Worm (Caenorhabditis elegans) whole organism, mixed stage, embryonic: ENCODE results near the gene F36G3.3.
A peak's percentile ranks its signal among the peaks of the same experiment; 100 is the strongest.

Experiments used
- M03D4.4 ChIP-seq: sonication (generic microtip); optimal IDR thresholded peaks from 2 replicates; lab custom pipeline; 2017; ENCODE audit warnings: mild to moderate bottlenecking, missing genetic modification characterization, missing compliant biosample characterization
- bed-3 ChIP-seq: fragments of 200-800 bp; sonication (Bioruptor generic); optimal IDR thresholded peaks from 3 replicates; lab custom pipeline; 2018; ENCODE audit warnings: mild to moderate bottlenecking, missing genetic modification characterization, moderate library complexity, missing compliant biosample characterization
- blmp-1 ChIP-seq: fragments of 150-350 bp; optimal IDR thresholded peaks from 2 replicates; lab custom pipeline; 2014; ENCODE audit warnings: missing biosample characterization, missing genetic modification characterization
- ceh-39 ChIP-seq: fragments of 150-350 bp; optimal IDR thresholded peaks from 2 replicates; lab custom pipeline; 2014; ENCODE audit warnings: missing biosample characterization, missing genetic modification characterization
- ceh-83 ChIP-seq: fragments of 200-800 bp; sonication (Bioruptor generic); optimal IDR thresholded peaks from 2 replicates; lab custom pipeline; 2018; ENCODE audit warnings: mild to moderate bottlenecking, missing genetic modification characterization, missing compliant biosample characterization
- ces-1 ChIP-seq: fragments of 150-350 bp; optimal IDR thresholded peaks from 2 replicates; lab custom pipeline; 2014; ENCODE audit warnings: missing biosample characterization, missing genetic modification reagents, missing genetic modification characterization
- cnd-1 ChIP-seq: fragments of 200-800 bp; sonication (Bioruptor generic); optimal IDR thresholded peaks from 2 replicates; lab custom pipeline; 2018; ENCODE audit warnings: mild to moderate bottlenecking, missing genetic modification characterization, missing compliant biosample characterization
- drap-1 ChIP-seq: fragments of 200-800 bp; sonication (Bioruptor generic); optimal IDR thresholded peaks from 3 replicates; lab custom pipeline; 2018; ENCODE audit warnings: mild to moderate bottlenecking, missing genetic modification characterization, missing compliant biosample characterization
- elt-1 ChIP-seq: sonication (generic microtip); optimal IDR thresholded peaks from 2 replicates; lab custom pipeline; 2017; ENCODE audit warnings: missing genetic modification characterization, mild to moderate bottlenecking, missing compliant biosample characterization, antibody characterized with exemption, moderate library complexity, borderline replicate concordance; ENCODE audit not compliant: insufficient read depth
- elt-3 ChIP-seq: fragments of 150-350 bp; optimal IDR thresholded peaks from 2 replicates; lab custom pipeline; 2014; ENCODE audit warnings: missing biosample characterization, missing genetic modification characterization
- flh-1 ChIP-seq: fragments of 200-800 bp; sonication (Bioruptor generic); optimal IDR thresholded peaks from 2 replicates; lab custom pipeline; 2018; ENCODE audit warnings: mild to moderate bottlenecking, missing genetic modification characterization, moderate library complexity, missing compliant biosample characterization
- ham-2 ChIP-seq: fragments of 200-800 bp; sonication (Bioruptor generic); optimal IDR thresholded peaks from 2 replicates; lab custom pipeline; 2018; ENCODE audit warnings: mild to moderate bottlenecking, missing genetic modification characterization, missing compliant biosample characterization
- hlh-1 ChIP-seq: fragments of 150-350 bp; optimal IDR thresholded peaks from 2 replicates; lab custom pipeline; 2014; ENCODE audit warnings: missing biosample characterization, missing genetic modification reagents, missing genetic modification characterization
- lin-13 ChIP-seq: fragments of 150-350 bp; optimal IDR thresholded peaks from 2 replicates; lab custom pipeline; 2014; ENCODE audit warnings: missing biosample characterization, missing genetic modification characterization
- lsy-2 ChIP-seq: fragments of 150-350 bp; optimal IDR thresholded peaks from 2 replicates; lab custom pipeline; 2014; ENCODE audit warnings: missing biosample characterization, missing genetic modification characterization
- mep-1 ChIP-seq: fragments of 150-350 bp; optimal IDR thresholded peaks from 2 replicates; lab custom pipeline; 2017; ENCODE audit warnings: missing biosample characterization, missing genetic modification reagents, missing genetic modification characterization, inconsistent platforms
- mls-2 ChIP-seq: sonication (generic microtip); optimal IDR thresholded peaks from 2 replicates; lab custom pipeline; 2016; ENCODE audit warnings: mild to moderate bottlenecking, missing genetic modification characterization, moderate library complexity, missing compliant biosample characterization
- nhr-12 ChIP-seq: fragments of 150-350 bp; optimal IDR thresholded peaks from 2 replicates; lab custom pipeline; 2014; ENCODE audit warnings: missing biosample characterization, missing genetic modification characterization
- nhr-2 ChIP-seq: fragments of 150-350 bp; optimal IDR thresholded peaks from 2 replicates; lab custom pipeline; 2014; ENCODE audit warnings: missing biosample characterization, missing genetic modification characterization
- nhr-237 ChIP-seq: fragments of 150-350 bp; optimal IDR thresholded peaks from 2 replicates; lab custom pipeline; 2014; ENCODE audit warnings: missing biosample characterization, missing genetic modification characterization
- nhr-28 ChIP-seq: fragments of 150-350 bp; optimal IDR thresholded peaks from 2 replicates; lab custom pipeline; 2014; ENCODE audit warnings: missing biosample characterization, missing genetic modification characterization
- nhr-76 ChIP-seq: sonication (generic microtip); optimal IDR thresholded peaks from 2 replicates; lab custom pipeline; 2017; ENCODE audit warnings: missing biosample characterization, missing genetic modification characterization
- pha-4 ChIP-seq: fragments of 150-350 bp; optimal IDR thresholded peaks from 2 replicates; lab custom pipeline; 2018; ENCODE audit warnings: missing biosample characterization, missing genetic modification reagents, missing genetic modification characterization
- snpc-4 ChIP-seq: fragments of 150-350 bp; optimal IDR thresholded peaks from 2 replicates; lab custom pipeline; 2014; ENCODE audit warnings: missing biosample characterization, missing genetic modification characterization
- sptf-1 ChIP-seq: sonication (generic microtip); optimal IDR thresholded peaks from 2 replicates; lab custom pipeline; 2017; ENCODE audit warnings: mild to moderate bottlenecking, missing genetic modification characterization, moderate library complexity, missing compliant biosample characterization
- tbx-8 ChIP-seq: fragments of 200-800 bp; sonication (Bioruptor generic); optimal IDR thresholded peaks from 2 replicates; lab custom pipeline; 2018; ENCODE audit warnings: mild to moderate bottlenecking, missing genetic modification characterization, moderate library complexity, missing compliant biosample characterization
- unc-120 ChIP-seq: sonication (generic microtip); optimal IDR thresholded peaks from 2 replicates; lab custom pipeline; 2017; ENCODE audit warnings: missing genetic modification characterization, missing compliant biosample characterization; ENCODE audit not compliant: poor library complexity, severe bottlenecking
- unc-39 ChIP-seq: fragments of 150-350 bp; optimal IDR thresholded peaks from 2 replicates; lab custom pipeline; 2014; ENCODE audit warnings: missing biosample characterization, missing genetic modification characterization
- unc-62 ChIP-seq: fragments of 150-350 bp; optimal IDR thresholded peaks from 2 replicates; lab custom pipeline; 2014; ENCODE audit warnings: missing biosample characterization, missing genetic modification reagents, missing genetic modification characterization
- zip-8 ChIP-seq: fragments of 150-350 bp; optimal IDR thresholded peaks from 2 replicates; lab custom pipeline; 2014; ENCODE audit warnings: missing biosample characterization, missing genetic modification characterization
- ztf-11 ChIP-seq: fragments of 150-350 bp; optimal IDR thresholded peaks from 2 replicates; lab custom pipeline; 2014; ENCODE audit warnings: missing biosample characterization, missing genetic modification characterization

The F36G3.3 gene

DNA sequence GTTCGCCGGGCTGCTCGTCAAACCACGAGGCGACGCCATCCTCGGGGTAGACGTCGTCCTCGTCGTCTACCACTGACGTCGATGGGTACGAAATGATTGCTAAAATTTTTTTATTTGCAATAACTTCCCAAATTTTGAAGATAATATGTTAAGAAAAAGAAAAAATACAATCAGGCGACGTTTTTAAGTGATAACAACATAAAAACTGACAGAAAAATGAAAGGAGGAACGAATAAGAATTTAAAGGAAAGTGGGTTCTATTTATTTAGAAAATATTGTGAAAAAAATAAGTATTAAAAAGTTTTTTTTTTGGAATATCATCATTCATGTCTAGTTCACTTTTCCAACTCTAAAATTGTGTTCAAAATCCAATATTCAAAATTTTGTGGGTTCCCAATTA lies 23.5 kb downstream of the F36G3.3 start, which contains the start of gene dpy-22:
TSS of gene dpy-22 (minus strand) at position 101 of the 400 bp plus-strand sequence.
- no peak for TF ChIP-seq ceh-39 (tag; lab: Kevin White, UChicago)
- no peak for TF ChIP-seq nhr-12
- TF ChIP-seq unc-120 (tag; lab: Kevin White, UChicago), result no peak
- TF ChIP-seq mls-2 (tag; lab: Kevin White, UChicago), result no peak

DNA sequence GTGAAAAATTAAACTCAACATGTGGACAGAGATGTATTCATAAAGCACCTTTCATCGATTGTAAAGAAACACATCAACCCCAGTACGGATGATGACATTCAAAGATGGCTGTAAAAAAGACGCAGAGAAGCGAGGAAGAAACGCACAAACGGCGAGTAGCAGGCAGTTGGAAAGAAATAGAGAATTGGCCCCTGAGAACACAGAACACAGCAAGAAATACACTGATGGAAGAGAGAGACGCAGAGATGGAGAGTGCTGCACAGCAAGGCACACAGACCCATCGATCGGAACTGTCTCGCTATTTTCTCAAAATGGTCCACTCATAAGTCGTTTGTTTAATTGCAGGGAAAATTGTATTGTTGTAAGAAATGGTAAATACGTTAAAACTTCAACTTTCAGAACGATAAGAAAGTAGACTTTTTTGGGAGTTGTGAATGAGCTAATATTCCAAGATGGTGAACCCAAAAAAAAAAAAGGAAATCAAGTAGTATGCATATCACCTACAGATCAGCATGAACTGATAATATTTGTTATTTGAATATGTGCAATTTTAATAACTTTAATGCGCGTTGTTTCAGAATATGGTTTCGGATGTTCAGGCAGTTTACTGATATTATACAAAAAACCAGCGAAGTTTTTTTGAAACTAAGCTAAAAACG lies 24.1 kb downstream of the F36G3.3 start:
- TF ChIP-seq sptf-1 (peak; percentile 45), ham-2 (GFP tag; lab: Kevin White, UChicago) (peak; percentile 62), mls-2 (tag; lab: Kevin White, UChicago) (peak; percentile 51), elt-3 (tag; lab: Kevin White, UChicago) (no peak), hlh-1 (tag; lab: Kevin White, UChicago) (peak; percentile 25), pha-4 (tag; lab: Kevin White, UChicago) (peak; percentile 73), ceh-39 (tag; lab: Kevin White, UChicago) (no peak), nhr-2 (tag; lab: Kevin White, UChicago) (peak; percentile 6), unc-120 (tag; lab: Kevin White, UChicago) (peak; percentile 63), flh-1 (GFP tag; lab: Kevin White, UChicago) (no peak), lin-13 (tag; lab: Kevin White, UChicago) (peak; percentile 30)
- TF ChIP-seq, all 35 proteins: peak for 8

DNA sequence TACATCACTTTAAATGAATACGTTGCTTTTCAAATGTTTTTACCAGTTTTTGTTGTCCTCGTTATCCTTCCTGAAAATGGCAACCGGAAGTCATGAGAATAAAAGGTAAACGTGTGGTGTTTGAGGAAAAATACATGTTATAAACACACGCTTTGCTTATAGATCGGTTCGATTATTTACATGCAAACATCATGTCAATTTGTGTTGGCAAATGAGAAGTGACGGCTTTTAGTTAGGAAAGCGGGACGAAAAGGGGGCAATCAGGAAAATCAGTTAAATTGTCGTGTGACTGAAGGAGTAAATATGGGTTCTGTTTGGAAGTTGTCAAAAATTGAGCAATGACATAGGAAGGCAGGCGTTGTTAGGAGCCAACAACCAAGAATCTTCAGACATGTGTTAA lies 32.6 kb downstream of the F36G3.3 start, which contains the start of gene rrc-1:
TSS of gene rrc-1 (minus strand) at position 74 of the 400 bp plus-strand sequence.
- TF ChIP-seq elt-3 (tag; lab: Kevin White, UChicago) (no peak), nhr-12 (no peak), unc-120 (tag; lab: Kevin White, UChicago) (no peak), nhr-237 (tag; lab: Kevin White, UChicago) (no peak), zip-8 (no peak), drap-1 (GFP tag; lab: Kevin White, UChicago) (no peak)

DNA sequence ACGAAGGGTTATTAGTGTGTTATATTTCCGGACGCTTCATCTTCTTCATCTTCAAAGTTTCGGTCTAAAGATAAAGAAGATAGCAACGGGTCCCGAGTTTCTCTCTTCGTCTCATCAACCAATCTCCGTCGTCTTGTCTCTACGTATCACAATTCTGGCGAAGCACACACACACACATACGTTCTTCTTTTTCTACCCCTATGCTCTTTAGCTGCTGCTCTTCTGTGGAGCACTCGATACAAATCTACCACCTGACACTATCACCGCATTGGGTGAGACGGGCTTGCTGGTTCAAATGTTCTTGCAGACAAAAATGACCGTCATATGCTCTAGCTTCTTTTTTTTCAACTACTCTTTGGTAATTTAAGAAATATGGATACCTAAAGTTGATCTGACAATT lies 33.7 kb downstream of the F36G3.3 start:
- TF ChIP-seq unc-62 (GFP tag; lab: Kevin White, UChicago) (peak; percentile 9), hlh-1 (tag; lab: Kevin White, UChicago) (peak; percentile 92), nhr-237 (tag; lab: Kevin White, UChicago) (no peak), unc-120 (tag; lab: Kevin White, UChicago) (peak; percentile 84), unc-39 (tag; lab: Kevin White, UChicago) (no peak)

DNA sequence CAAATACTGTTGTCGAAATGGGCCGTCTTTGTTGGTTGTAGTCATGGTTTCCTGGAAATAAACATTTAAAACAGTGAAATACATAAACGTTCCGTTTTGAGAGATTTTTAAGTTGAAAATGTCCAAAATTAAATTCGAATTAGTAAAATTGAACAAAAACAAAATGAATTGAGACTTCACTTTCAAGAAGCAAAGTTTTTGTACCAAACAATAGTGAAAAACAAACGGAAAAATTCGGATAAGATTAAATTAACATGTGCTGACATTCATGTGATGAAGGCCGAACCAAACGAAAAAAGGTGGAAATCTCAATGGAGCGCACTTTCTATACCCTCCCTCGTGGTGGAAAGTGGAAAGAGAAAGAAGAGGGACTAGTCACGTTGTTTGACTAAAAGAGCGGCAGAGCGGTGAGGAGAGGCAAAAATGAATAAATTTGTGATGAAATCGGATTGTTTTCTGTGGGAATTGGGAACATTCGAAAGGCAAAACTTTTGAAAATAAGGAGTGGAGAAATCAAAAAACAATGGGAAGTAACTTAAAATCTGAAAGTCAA lies 39.4 kb downstream of the F36G3.3 start, which contains the start of gene ipla-2:
TSS of gene ipla-2 (minus strand) at position 51 of the 553 bp plus-strand sequence.
- TF ChIP-seq nhr-28 (tag; lab: Kevin White, UChicago), result no peak
- no peak for TF ChIP-seq cnd-1 (tag; lab: Kevin White, UChicago)
- no peak for TF ChIP-seq bed-3 (GFP tag; lab: Kevin White, UChicago)
- TF ChIP-seq tbx-8, result no peak
- TF ChIP-seq blmp-1 (tag; lab: Kevin White, UChicago), result no peak
- TF ChIP-seq ceh-39 (tag; lab: Kevin White, UChicago), result no peak
- TF ChIP-seq unc-62 (GFP tag; lab: Kevin White, UChicago), result peak; percentile 44
- peak; percentile 24 for TF ChIP-seq mep-1 (tag; lab: Kevin White, UChicago)
- no peak for TF ChIP-seq M03D4.4 (tag; lab: Kevin White, UChicago)
- TF ChIP-seq ceh-83 (GFP tag; lab: Kevin White, UChicago), result no peak
- TF ChIP-seq ztf-11 (tag; lab: Kevin White, UChicago), result no peak
- peak; percentile 16 for TF ChIP-seq hlh-1 (tag; lab: Kevin White, UChicago)
- no peak for TF ChIP-seq unc-39 (tag; lab: Kevin White, UChicago)
- no peak for TF ChIP-seq drap-1 (GFP tag; lab: Kevin White, UChicago)
- no peak for TF ChIP-seq elt-1 (tag; lab: Kevin White, UChicago)
- no peak for TF ChIP-seq lsy-2 (tag; lab: Kevin White, UChicago)
- TF ChIP-seq zip-8, result no peak
- peak; percentile 7 for TF ChIP-seq unc-120 (tag; lab: Kevin White, UChicago)
- no peak for TF ChIP-seq snpc-4 (tag; lab: Kevin White, UChicago)
- peak; percentile 58 for TF ChIP-seq ces-1 (GFP tag; lab: Kevin White, UChicago)
- no peak for TF ChIP-seq nhr-76 (tag; lab: Kevin White, UChicago)
- TF ChIP-seq ham-2 (GFP tag; lab: Kevin White, UChicago), result no peak
- TF ChIP-seq elt-3 (tag; lab: Kevin White, UChicago), result no peak
- no peak for TF ChIP-seq flh-1 (GFP tag; lab: Kevin White, UChicago)
- no peak for TF ChIP-seq mls-2 (tag; lab: Kevin White, UChicago)
